Worm (Caenorhabditis elegans): ENCODE measurements around the gene unc-5.
"Not testable (repeated sequence)": the region's sequence is repeated elsewhere in the genome, so short reads cannot be mapped to it uniquely, and the experiment has no call there.

unc-5 gene

DNA sequence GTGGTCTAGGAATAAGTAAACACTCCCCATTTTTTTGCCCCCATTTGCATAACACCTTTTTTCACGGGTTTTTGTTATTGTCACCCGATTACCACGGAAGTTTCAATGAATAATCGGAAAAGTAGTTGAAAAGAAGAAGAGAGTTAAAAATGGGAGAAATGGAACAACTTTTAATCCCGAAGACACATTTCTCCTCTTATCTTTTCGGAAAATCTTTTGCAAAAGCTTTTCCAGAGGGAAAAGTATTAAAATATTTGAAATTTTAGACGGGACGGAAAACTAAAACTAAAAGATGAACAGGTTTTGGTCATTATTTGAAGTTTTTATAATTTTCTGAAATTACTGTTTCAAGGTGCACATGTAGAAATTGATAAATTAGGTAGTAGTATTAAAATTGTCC, 9.1 kb downstream of the unc-5 start:
- TF ChIP-seq cog-1 (tag; optimal IDR thresholded peaks at IDR 0.05) (no peak), ref-1 (GFP tag; conservative IDR thresholded peaks at IDR 0.05) (no peak), klf-2 (GFP tag; conservative IDR thresholded peaks at IDR 0.05) (no peak), flt-1 (GFP tag; IDR thresholded peaks at IDR 0.05) (no peak), ztf-29 (GFP tag; IDR thresholded peaks at IDR 0.05) (no peak), med-1 (GFP tag; optimal IDR thresholded peaks at IDR 0.05; ENCODE audit: insufficient read depth) (no peak), tab-1 (GFP tag; IDR thresholded peaks at IDR 0.05) (no peak), ztf-23 (GFP tag; IDR thresholded peaks at IDR 0.05) (no peak), T22C8.4 (GFP tag; IDR thresholded peaks at IDR 0.05) (no peak)

DNA sequence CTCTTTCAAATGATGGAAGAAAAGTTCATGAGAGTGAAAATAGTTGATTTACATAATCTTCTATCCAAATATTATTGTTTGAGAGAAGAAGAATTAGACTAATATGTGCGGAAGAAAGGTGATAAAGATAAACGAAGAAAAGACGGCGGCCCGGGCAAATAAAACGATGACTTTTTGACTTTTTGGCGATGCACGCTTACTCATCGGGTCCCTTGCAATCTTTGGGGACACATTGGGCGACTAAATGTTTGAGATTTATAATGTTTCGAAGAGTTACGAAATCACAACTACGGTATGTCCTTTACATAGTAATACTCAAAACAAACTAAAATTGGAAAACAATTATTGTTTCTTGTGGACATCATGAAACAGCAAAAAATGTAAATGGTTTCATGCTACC, 13.3 kb downstream of the unc-5 start:
- no peak for TF ChIP-seq klf-2 (GFP tag; conservative IDR thresholded peaks at IDR 0.05)
- no peak for TF ChIP-seq ztf-23 (GFP tag; IDR thresholded peaks at IDR 0.05)
- TF ChIP-seq ref-1 (GFP tag; conservative IDR thresholded peaks at IDR 0.05) = no peak
- TF ChIP-seq ztf-29 (GFP tag; IDR thresholded peaks at IDR 0.05) = no peak
- TF ChIP-seq tab-1 (GFP tag; IDR thresholded peaks at IDR 0.05) = no peak
- no peak for TF ChIP-seq med-1 (GFP tag; optimal IDR thresholded peaks at IDR 0.05; ENCODE audit: insufficient read depth)
- no peak for TF ChIP-seq T22C8.4 (GFP tag; IDR thresholded peaks at IDR 0.05)
- no peak for TF ChIP-seq flt-1 (GFP tag; IDR thresholded peaks at IDR 0.05)

DNA sequence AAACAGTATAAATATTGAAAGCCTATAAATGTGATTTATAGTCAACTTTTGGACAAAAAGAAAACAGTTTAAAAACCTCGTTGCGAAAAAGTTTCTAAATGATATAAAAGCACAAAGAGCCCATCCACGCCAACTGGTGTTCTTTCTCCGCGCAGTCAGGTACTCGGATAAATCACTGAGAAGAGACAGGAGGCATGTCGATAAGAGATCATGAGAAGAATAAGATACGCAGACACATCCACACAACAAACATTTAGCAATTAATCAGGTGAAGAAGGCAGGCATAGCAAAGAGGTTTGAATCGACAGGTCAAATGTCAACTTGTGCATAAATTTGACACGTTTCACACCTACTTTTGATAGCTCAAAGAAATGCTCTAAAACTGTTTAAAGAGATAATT, 20.4 kb downstream of the unc-5 start:
- TF ChIP-seq cog-1 (tag; optimal IDR thresholded peaks at IDR 0.05) (peak; percentile 19), ztf-29 (GFP tag; IDR thresholded peaks at IDR 0.05) (no peak)

DNA sequence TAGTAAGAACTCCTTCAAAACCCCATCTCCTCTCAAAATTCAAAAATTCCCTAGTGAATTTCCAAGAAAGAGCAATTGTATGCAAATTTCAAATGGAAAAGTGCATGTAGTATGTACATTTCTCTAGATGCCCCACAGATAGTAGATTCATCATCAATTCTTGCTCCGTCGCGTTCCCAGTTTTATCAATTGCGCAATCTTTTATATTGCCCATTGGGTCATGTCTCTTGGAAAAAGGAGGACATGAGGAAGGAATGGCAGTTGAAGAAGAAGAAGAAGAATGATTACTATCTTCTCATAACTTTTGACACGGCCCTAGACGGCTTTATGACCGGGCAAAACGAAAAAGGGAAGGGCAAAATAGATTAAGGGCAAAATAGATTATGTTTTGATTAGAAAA, 21.5 kb downstream of the unc-5 start:
- TF ChIP-seq cog-1 (tag; optimal IDR thresholded peaks at IDR 0.05) (no peak), T22C8.4 (GFP tag; IDR thresholded peaks at IDR 0.05) (no peak), ref-1 (GFP tag; conservative IDR thresholded peaks at IDR 0.05) (no peak)

DNA sequence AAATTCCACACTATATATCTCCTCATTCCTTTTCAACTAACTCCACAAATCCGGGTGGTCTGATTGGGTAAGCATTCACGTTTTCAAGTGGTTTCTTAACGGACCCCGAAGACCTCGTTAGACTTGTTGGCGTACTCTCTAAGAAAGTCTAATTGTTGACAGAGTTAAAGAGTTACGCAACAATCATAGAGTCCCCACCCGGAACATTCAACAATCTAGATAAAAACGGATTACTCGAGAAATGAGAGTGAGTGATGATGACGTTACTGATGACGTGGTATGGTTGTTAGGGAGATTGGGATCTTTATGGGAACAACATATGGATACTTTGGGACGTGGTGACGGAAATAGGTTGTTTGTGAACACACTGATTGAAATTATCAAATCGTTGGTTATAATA, 25.5 kb downstream of the unc-5 start:
- no peak for TF ChIP-seq cog-1 (tag; optimal IDR thresholded peaks at IDR 0.05)
- TF ChIP-seq ref-1 (GFP tag; conservative IDR thresholded peaks at IDR 0.05) = no peak
- TF ChIP-seq ztf-29 (GFP tag; IDR thresholded peaks at IDR 0.05) = no peak
- TF ChIP-seq tab-1 (GFP tag; IDR thresholded peaks at IDR 0.05) = no peak
- TF ChIP-seq T22C8.4 (GFP tag; IDR thresholded peaks at IDR 0.05) = no peak
- no peak for TF ChIP-seq med-1 (GFP tag; optimal IDR thresholded peaks at IDR 0.05; ENCODE audit: insufficient read depth)

DNA sequence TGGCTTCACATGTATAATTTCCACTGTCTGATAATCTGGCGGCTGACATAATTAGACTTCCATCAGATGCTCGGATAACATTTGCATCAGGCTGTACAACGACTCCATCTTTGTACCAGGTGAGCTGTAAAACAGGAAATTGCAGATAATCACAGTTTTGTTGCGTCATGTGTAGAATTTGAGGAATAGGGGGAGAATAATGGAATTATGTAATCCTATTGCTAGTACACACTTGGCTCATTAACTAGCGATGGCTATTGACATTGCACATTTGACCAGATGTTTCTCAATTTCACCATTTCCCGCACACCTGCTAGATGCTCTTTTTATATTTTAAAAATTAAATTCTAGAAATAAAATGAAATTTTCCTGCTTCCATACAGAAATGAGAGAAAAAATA, 26.7 kb downstream of the unc-5 start:
- TF ChIP-seq med-1 (GFP tag; optimal IDR thresholded peaks at IDR 0.05; ENCODE audit: insufficient read depth) (no peak), T22C8.4 (GFP tag; IDR thresholded peaks at IDR 0.05) (no peak), ref-1 (GFP tag; conservative IDR thresholded peaks at IDR 0.05) (no peak), flt-1 (GFP tag; IDR thresholded peaks at IDR 0.05) (no peak), cog-1 (tag; optimal IDR thresholded peaks at IDR 0.05) (no peak), ztf-29 (GFP tag; IDR thresholded peaks at IDR 0.05) (no peak)

DNA sequence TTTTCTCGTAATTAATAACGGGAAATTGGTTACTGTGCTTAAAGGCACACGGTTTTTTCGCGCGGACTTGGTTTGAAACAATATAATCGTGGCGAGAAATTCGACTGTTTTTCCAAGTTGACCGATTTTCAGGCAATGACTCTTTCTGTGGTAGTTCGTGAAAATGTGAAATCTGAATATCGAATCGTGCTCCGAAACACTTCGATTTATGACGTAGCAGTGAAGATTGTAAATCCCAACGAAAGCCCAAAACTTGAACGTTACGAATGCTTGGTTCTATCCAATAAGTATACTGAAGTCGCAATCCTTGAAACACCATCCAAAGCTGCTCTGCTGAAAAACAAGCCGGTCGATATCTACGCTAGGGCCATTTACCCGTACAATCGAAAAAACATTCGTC, 34.0 kb downstream of the unc-5 start:
- TF ChIP-seq ztf-23 (GFP tag; IDR thresholded peaks at IDR 0.05) (no peak), ztf-29 (GFP tag; IDR thresholded peaks at IDR 0.05) (no peak), T22C8.4 (GFP tag; IDR thresholded peaks at IDR 0.05) (no peak), ref-1 (GFP tag; conservative IDR thresholded peaks at IDR 0.05) (no peak)

DNA sequence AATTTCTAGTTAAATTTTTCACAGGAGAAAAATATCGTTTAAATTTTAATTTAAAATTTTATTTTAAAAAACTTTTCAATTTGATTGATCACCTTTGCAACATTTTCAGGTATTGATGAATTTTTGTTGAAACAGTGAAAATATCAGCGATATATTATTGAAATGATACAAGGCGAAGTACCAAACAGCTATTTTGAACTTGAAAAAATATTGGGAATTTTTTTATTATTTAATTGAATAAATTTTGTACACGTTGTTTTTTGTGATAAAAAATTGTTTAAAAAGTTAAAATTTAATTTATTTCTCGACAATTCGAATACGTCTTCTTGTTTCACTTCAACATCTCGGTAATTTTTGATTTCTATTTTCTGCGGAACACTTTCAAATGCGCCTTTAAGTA, 34.4 kb downstream of the unc-5 start, which contains the start of gene B0273.1:
Gene B0273.1, plus strand, starts transcription at position 301 of the 400 bp plus-strand sequence.
- TF ChIP-seq ztf-29 (GFP tag; IDR thresholded peaks at IDR 0.05) (no peak), T22C8.4 (GFP tag; IDR thresholded peaks at IDR 0.05) (no peak), klf-2 (GFP tag; conservative IDR thresholded peaks at IDR 0.05) (no peak), flt-1 (GFP tag; IDR thresholded peaks at IDR 0.05) (no peak), tab-1 (GFP tag; IDR thresholded peaks at IDR 0.05) (no peak), cog-1 (tag; optimal IDR thresholded peaks at IDR 0.05) (no peak), med-1 (GFP tag; optimal IDR thresholded peaks at IDR 0.05; ENCODE audit: insufficient read depth) (no peak), ztf-23 (GFP tag; IDR thresholded peaks at IDR 0.05) (no peak), ref-1 (GFP tag; conservative IDR thresholded peaks at IDR 0.05) (no peak)

DNA sequence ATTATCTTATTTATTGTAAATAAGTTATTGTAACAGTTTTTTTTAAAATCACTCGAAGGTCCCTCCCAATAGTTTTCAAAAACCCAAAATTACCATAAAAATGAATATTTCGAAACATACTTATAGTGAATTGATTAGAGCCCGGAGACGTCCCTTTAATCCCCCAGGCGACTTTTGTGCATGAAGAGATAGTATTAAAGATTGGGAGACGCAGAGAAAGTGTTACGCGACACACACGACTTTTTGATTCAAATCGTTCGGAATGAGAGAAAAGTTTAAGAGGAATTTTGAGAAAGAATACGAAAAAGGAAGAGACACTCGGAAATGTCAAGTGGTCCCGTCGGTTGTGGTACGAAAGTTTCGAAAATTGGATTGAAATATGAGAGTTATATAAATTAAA, 35.0 kb downstream of the unc-5 start:
- TF ChIP-seq cog-1 (tag; optimal IDR thresholded peaks at IDR 0.05) (no peak), tab-1 (GFP tag; IDR thresholded peaks at IDR 0.05) (no peak), flt-1 (GFP tag; IDR thresholded peaks at IDR 0.05) (no peak), med-1 (GFP tag; optimal IDR thresholded peaks at IDR 0.05; ENCODE audit: insufficient read depth) (no peak), ztf-29 (GFP tag; IDR thresholded peaks at IDR 0.05) (no peak), T22C8.4 (GFP tag; IDR thresholded peaks at IDR 0.05) (no peak), klf-2 (GFP tag; conservative IDR thresholded peaks at IDR 0.05) (no peak), ref-1 (GFP tag; conservative IDR thresholded peaks at IDR 0.05) (no peak), ztf-23 (GFP tag; IDR thresholded peaks at IDR 0.05) (no peak)

DNA sequence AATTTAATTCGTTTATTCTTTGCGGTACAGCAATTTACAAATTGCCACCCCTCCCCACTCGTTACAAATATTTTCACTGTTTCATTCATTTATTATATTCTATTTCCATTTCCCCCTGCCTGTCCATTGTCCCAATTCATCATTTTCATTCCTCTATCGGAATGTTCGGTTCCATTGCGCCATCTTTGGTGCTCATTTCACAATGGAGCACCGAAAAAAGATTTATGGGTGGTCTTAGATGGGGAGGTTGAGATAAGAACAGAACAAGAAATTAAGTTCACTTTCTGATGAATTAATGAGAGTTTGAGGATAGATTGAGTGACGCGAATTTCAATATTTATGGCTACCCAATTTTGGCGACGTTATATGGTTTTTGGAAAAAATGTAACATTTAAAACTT, 35.9 kb downstream of the unc-5 start:
- TF ChIP-seq med-1 (GFP tag; optimal IDR thresholded peaks at IDR 0.05; ENCODE audit: insufficient read depth) (no peak), T22C8.4 (GFP tag; IDR thresholded peaks at IDR 0.05) (no peak), flt-1 (GFP tag; IDR thresholded peaks at IDR 0.05) (no peak), ref-1 (GFP tag; conservative IDR thresholded peaks at IDR 0.05) (no peak), tab-1 (GFP tag; IDR thresholded peaks at IDR 0.05) (no peak), ztf-29 (GFP tag; IDR thresholded peaks at IDR 0.05) (no peak), ztf-23 (GFP tag; IDR thresholded peaks at IDR 0.05) (no peak)

DNA sequence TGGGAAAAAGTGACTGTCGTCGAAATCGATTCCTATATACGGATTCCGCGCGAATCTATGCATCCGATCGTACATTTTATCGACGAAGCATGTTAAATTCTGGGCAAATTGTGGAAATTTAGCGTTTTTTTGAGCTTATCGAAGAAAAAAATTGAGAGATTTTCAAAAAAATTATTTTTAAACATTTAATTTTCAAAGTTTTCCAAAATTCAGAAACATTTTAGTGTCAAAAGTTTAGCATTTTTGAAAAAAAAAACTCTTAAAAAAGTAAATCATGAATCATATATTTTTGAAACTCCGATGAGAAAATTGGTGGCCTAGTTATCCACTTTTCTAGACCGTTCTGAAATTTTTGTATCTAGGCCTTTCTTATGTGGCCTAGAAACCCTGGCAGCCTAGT, 37.1 kb downstream of the unc-5 start, which contains the start of gene B0273.115:
Gene B0273.115, minus strand, starts transcription at position 101 of the 400 bp plus-strand sequence.
- TF ChIP-seq tab-1 (GFP tag; IDR thresholded peaks at IDR 0.05); klf-2 (GFP tag; conservative IDR thresholded peaks at IDR 0.05); ztf-23 (GFP tag; IDR thresholded peaks at IDR 0.05): not testable (repeated sequence)

Data from whole organism, midembryonic.